Fruit fly (Drosophila melanogaster) whole organism, prepupa: ENCODE data around the gene glob2.

Experiments
- Blimp-1 ChIP-seq: fragments of 200-800 bp; sonication (Bioruptor generic); optimal IDR thresholded peaks from 3 replicates; lab custom pipeline; 2017; ENCODE audit warnings: missing biosample characterization, missing genetic modification characterization, mild to moderate bottlenecking, moderate library complexity, missing genetic modification reagents
- CG11294 ChIP-seq: fragments of 200-800 bp; sonication (Bioruptor generic); IDR thresholded peaks from 2 replicates; pipeline ENCODE4 v1.3.6; 2022; ENCODE audit warnings: missing biosample characterization, missing genetic modification characterization
- CG11762 ChIP-seq: fragments of 200-800 bp; sonication (Bioruptor generic); optimal IDR thresholded peaks from 3 replicates; lab custom pipeline; 2016; ENCODE audit warnings: missing biosample characterization, missing genetic modification characterization; ENCODE audit not compliant: insufficient read depth
- CG11902 ChIP-seq: fragments of 200-800 bp; sonication (Bioruptor generic); optimal IDR thresholded peaks from 3 replicates; lab custom pipeline; 2016; ENCODE audit warnings: missing biosample characterization, missing genetic modification characterization
- CG15336 ChIP-seq: fragments of 200-800 bp; sonication (Bioruptor generic); IDR thresholded peaks from 2 replicates; pipeline ENCODE4 v1.3.6; 2022; ENCODE audit warnings: missing biosample characterization, missing genetic modification characterization
- CG1621 ChIP-seq: fragments of 200-800 bp; sonication (Bioruptor generic); optimal IDR thresholded peaks from 3 replicates; lab custom pipeline; 2018; ENCODE audit warnings: missing biosample characterization, mild to moderate bottlenecking, missing genetic modification characterization
- CG16779 ChIP-seq: fragments of 200-800 bp; sonication (Bioruptor generic); optimal IDR thresholded peaks from 3 replicates; lab custom pipeline; 2017; ENCODE audit warnings: missing biosample characterization, mild to moderate bottlenecking, missing genetic modification characterization
- CG3032 ChIP-seq: fragments of 200-800 bp; optimal IDR thresholded peaks from 2 replicates; lab custom pipeline; 2019; ENCODE audit warnings: missing biosample characterization, mild to moderate bottlenecking, missing genetic modification characterization, moderate library complexity
- CG32006 ChIP-seq: fragments of 200-800 bp; sonication (Bioruptor generic); optimal IDR thresholded peaks from 3 replicates; lab custom pipeline; 2017; ENCODE audit warnings: missing biosample characterization, mild to moderate bottlenecking, missing genetic modification characterization
- CG34406 ChIP-seq: fragments of 200-800 bp; sonication (Bioruptor generic); optimal IDR thresholded peaks from 3 replicates; lab custom pipeline; 2016; ENCODE audit warnings: missing biosample characterization, missing genetic modification characterization
- CG3919 ChIP-seq: fragments of 200-800 bp; sonication (Bioruptor generic); optimal IDR thresholded peaks from 3 replicates; lab custom pipeline; 2016; ENCODE audit warnings: missing biosample characterization, missing genetic modification characterization
- CG6276 ChIP-seq: fragments of 200-800 bp; sonication (Bioruptor generic); optimal IDR thresholded peaks from 2 replicates; lab custom pipeline; 2017; ENCODE audit warnings: missing biosample characterization, mild to moderate bottlenecking, missing genetic modification characterization
- CG6792 ChIP-seq: fragments of 200-800 bp; sonication (Bioruptor generic); optimal IDR thresholded peaks from 3 replicates; lab custom pipeline; 2016; ENCODE audit warnings: missing biosample characterization, missing genetic modification characterization
- CG6854 ChIP-seq: fragments of 200-800 bp; sonication (Bioruptor generic); optimal IDR thresholded peaks from 2 replicates; lab custom pipeline; 2017; ENCODE audit warnings: missing biosample characterization, mild to moderate bottlenecking, missing genetic modification characterization
- CG7368 ChIP-seq: fragments of 200-800 bp; sonication (Bioruptor generic); optimal IDR thresholded peaks from 3 replicates; lab custom pipeline; 2016; ENCODE audit warnings: missing biosample characterization, missing genetic modification characterization
- CG8632 ChIP-seq: fragments of 200-800 bp; sonication (Bioruptor generic); optimal IDR thresholded peaks from 3 replicates; lab custom pipeline; 2016; ENCODE audit warnings: missing biosample characterization, missing genetic modification characterization
- Ets21C ChIP-seq: fragments of 200-800 bp; sonication (Bioruptor generic); optimal IDR thresholded peaks from 3 replicates; lab custom pipeline; 2016; ENCODE audit warnings: missing biosample characterization, missing genetic modification characterization
- Gug ChIP-seq: fragments of 200-800 bp; sonication (Bioruptor generic); IDR thresholded peaks from 2 replicates; pipeline ENCODE4 v1.3.6; 2022; ENCODE audit warnings: missing biosample characterization, missing genetic modification characterization
- Lpt ChIP-seq: fragments of 200-800 bp; sonication (Bioruptor generic); optimal IDR thresholded peaks from 3 replicates; lab custom pipeline; 2016; ENCODE audit warnings: missing biosample characterization, missing genetic modification characterization
- Met ChIP-seq: fragments of 200-800 bp; sonication (Bioruptor generic); optimal IDR thresholded peaks from 3 replicates; lab custom pipeline; 2016; ENCODE audit warnings: missing biosample characterization, missing genetic modification characterization
- OdsH ChIP-seq: fragments of 200-800 bp; sonication (Bioruptor generic); optimal IDR thresholded peaks from 3 replicates; lab custom pipeline; 2016; ENCODE audit warnings: missing biosample characterization, missing genetic modification characterization
- Smox ChIP-seq: fragments of 200-800 bp; sonication (Bioruptor generic); optimal IDR thresholded peaks from 3 replicates; lab custom pipeline; 2016; ENCODE audit warnings: missing biosample characterization, missing genetic modification characterization
- Sox102F ChIP-seq: fragments of 200-800 bp; sonication (Bioruptor generic); optimal IDR thresholded peaks from 2 replicates; lab custom pipeline; 2016; ENCODE audit warnings: missing biosample characterization, mild to moderate bottlenecking, missing genetic modification characterization
- acj6 ChIP-seq: fragments of 200-800 bp; sonication (Bioruptor generic); optimal IDR thresholded peaks from 3 replicates; lab custom pipeline; 2016; ENCODE audit warnings: missing biosample characterization, missing genetic modification characterization
- cyc ChIP-seq: fragments of 200-800 bp; sonication (Bioruptor generic); optimal IDR thresholded peaks from 3 replicates; lab custom pipeline; 2016; ENCODE audit warnings: missing biosample characterization, missing genetic modification characterization
- dsx ChIP-seq: fragments of 200-800 bp; optimal IDR thresholded peaks from 3 replicates; lab custom pipeline; 2019; ENCODE audit warnings: missing biosample characterization, mild to moderate bottlenecking, missing genetic modification characterization, moderate library complexity; ENCODE audit not compliant: poor library complexity, severe bottlenecking
- eg ChIP-seq: fragments of 200-800 bp; sonication (Bioruptor generic); IDR thresholded peaks from 3 replicates; pipeline ENCODE4 v1.3.6; 2022; ENCODE audit warnings: missing biosample characterization, missing genetic modification characterization
- fd59A ChIP-seq: fragments of 200-800 bp; sonication (Bioruptor generic); optimal IDR thresholded peaks from 2 replicates; lab custom pipeline; 2017; ENCODE audit warnings: missing biosample characterization, mild to moderate bottlenecking, missing genetic modification characterization, missing genetic modification reagents
- fkh ChIP-seq: fragments of 200-800 bp; sonication (Bioruptor generic); optimal IDR thresholded peaks from 3 replicates; lab custom pipeline; 2017; ENCODE audit warnings: missing biosample characterization, mild to moderate bottlenecking, missing genetic modification characterization, moderate library complexity
- net ChIP-seq: fragments of 200-800 bp; sonication (Bioruptor generic); optimal IDR thresholded peaks from 3 replicates; lab custom pipeline; 2016; ENCODE audit warnings: missing biosample characterization, missing genetic modification characterization
- salr ChIP-seq, 2 experiments: fragments of 200-800 bp; sonication (Bioruptor generic); optimal IDR thresholded peaks; 3 replicates each; lab custom pipeline; 2016 to 2018; ENCODE audit warnings: missing biosample characterization in 2 of 2, missing genetic modification characterization in 2 of 2, mild to moderate bottlenecking in 1 of 2
- ss ChIP-seq, 2 experiments: fragments of 200-800 bp; sonication (Bioruptor generic); optimal IDR thresholded peaks; 2 replicates in 1 of 2; 3 replicates in 1 of 2; lab custom pipeline; 2017 to 2018; ENCODE audit warnings: mild to moderate bottlenecking in 2 of 2, missing biosample characterization in 2 of 2, missing genetic modification characterization in 2 of 2, moderate library complexity in 1 of 2
- topi ChIP-seq: fragments of 200-800 bp; sonication (Bioruptor generic); optimal IDR thresholded peaks from 3 replicates; lab custom pipeline; 2016; ENCODE audit warnings: missing biosample characterization, missing genetic modification characterization
- vri ChIP-seq: fragments of 200-800 bp; sonication (Bioruptor generic); optimal IDR thresholded peaks from 3 replicates; lab custom pipeline; 2016; ENCODE audit warnings: missing biosample characterization, mild to moderate bottlenecking, missing genetic modification characterization

glob2 gene

DNA sequence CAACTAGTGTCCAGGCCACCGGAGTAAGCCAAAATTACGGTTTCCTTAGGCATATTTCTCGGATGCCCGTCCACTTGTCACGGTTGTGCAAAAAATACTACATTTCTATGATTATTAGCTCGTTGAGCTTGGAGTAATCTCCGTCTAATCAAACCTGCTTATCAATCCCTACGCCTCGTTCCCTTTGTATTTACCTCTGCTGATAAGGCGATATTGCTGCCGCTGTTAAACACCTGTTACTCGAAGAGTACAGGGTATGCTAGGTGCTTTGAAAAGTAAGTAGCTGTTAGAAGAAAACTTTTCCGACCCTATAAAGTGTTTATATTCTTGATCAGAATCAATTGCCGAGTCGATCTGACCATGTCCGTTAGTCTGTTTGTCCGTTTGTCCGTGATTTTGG is 35.6 kb upstream of the glob2 start, which contains the start of gene Ass:
Ass (minus strand) TSS at position 101 of the 400 bp plus-strand sequence.
- no peak for TF ChIP-seq cyc
- TF ChIP-seq, all 60 proteins: peak for 0

DNA sequence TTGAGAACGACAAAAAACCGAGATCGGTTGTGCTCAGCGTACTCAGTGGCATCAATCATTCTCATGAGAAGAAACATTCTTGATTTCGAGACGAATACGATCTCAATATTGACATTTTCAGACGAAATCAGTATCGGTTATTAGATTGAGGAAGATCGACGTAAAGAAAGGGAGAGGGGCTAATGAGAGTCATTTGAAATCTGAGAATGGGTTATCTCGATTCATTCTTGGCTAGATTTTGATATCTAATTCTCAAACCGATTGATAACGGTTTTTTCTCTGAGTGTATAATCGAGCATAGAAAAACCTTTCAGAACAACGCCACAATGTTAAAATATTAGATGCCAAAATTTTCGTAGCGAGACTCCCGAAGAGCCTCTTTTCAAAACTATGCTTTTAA is 32.2 kb upstream of the glob2 start, which contains the start of gene CG31286:
CG31286 (plus strand) TSS at position 301 of the 400 bp plus-strand sequence.
- TF ChIP-seq CG15336, result no peak
- no peak for TF ChIP-seq fd59A (GFP tag; lab: Kevin White, UChicago)
- TF ChIP-seq topi (GFP tag; lab: Kevin White, UChicago), result no peak
- no peak for TF ChIP-seq ss (GFP tag; optimal IDR thresholded peaks at IDR 0.05; lab: Kevin White, UChicago)
- no peak for TF ChIP-seq CG1621 (tag; lab: Kevin White, UChicago)
- TF ChIP-seq Smox, result no peak
- TF ChIP-seq CG6276, result no peak
- no peak for TF ChIP-seq CG11902 (GFP tag; lab: Kevin White, UChicago)
- TF ChIP-seq cyc, result no peak
- no peak for TF ChIP-seq CG7368 (GFP tag; lab: Kevin White, UChicago)
- no peak for TF ChIP-seq CG6854 (GFP tag; lab: Kevin White, UChicago)
- no peak for TF ChIP-seq Ets21C (GFP tag; lab: Kevin White, UChicago)
- TF ChIP-seq CG34406 (GFP tag; lab: Kevin White, UChicago), result no peak
- no peak for TF ChIP-seq Blimp-1 (GFP tag; lab: Kevin White, UChicago)
- no peak for TF ChIP-seq CG8632 (GFP tag; lab: Kevin White, UChicago)
- no peak for TF ChIP-seq Gug (GFP tag; lab: Robert Waterston, UW)
- TF ChIP-seq OdsH, result no peak

DNA sequence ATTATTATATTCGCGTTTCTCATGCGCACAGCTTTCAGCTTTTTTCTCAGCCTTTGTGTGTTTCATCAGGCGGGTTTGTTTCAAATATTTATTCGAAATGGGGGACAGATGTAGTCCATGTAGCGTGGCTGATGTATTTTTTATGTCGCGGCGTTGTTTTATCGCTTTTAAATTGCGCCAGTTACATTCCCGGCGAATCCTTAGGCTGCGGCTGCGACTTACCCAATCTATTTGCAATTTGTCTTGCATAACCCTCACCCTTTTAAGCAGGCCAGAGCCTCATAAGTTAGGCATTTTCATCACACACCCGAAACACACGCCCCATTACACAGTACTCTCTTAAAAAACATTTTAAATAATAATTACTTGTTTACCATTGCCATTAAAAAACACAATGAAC is 21.1 kb upstream of the glob2 start, which contains the start of gene sunz:
sunz (plus strand) TSS at position 301 of the 400 bp plus-strand sequence.
- TF ChIP-seq OdsH (no peak), acj6 (GFP tag; lab: Kevin White, UChicago) (no peak), Sox102F (no peak), CG11294 (no peak), dsx (GFP tag; lab: Kevin White, UChicago) (no peak), CG16779 (tag; lab: Kevin White, UChicago) (no peak), fd59A (GFP tag; lab: Kevin White, UChicago) (no peak), Met (GFP tag; lab: Kevin White, UChicago) (no peak)

DNA sequence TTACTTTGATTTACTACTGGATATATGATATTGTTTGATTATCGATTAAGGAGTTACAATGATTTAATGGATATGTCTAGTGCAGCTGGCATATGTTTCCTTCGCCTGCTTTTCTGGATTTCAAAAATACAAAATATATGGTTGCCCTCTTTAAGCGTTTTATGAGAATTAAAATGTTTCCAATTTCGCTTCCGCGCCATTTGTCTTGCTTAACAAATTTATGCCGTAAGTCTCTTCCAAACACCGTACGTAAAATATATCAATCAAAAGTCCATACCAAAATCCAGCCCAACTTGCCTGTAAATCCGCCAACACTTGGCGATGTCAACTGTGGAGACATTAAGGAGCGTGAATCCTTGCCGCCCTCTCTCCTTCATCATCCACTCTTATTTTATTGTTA is 20.5 kb upstream of the glob2 start, which contains the start of gene CG15177:
CG15177 (minus strand) TSS at position 101 of the 400 bp plus-strand sequence.
- no peak for TF ChIP-seq vri (GFP tag; lab: Kevin White, UChicago)
- no peak for TF ChIP-seq Sox102F
- no peak for TF ChIP-seq CG7368 (GFP tag; lab: Kevin White, UChicago)
- no peak for TF ChIP-seq salr (GFP tag; optimal IDR thresholded peaks at IDR 0.05; lab: Kevin White, UChicago)
- no peak for TF ChIP-seq net
- TF ChIP-seq ss (GFP tag; optimal IDR thresholded peaks at IDR 0.05; lab: Kevin White, UChicago), result no peak
- TF ChIP-seq, all 60 proteins: peak for 0

DNA sequence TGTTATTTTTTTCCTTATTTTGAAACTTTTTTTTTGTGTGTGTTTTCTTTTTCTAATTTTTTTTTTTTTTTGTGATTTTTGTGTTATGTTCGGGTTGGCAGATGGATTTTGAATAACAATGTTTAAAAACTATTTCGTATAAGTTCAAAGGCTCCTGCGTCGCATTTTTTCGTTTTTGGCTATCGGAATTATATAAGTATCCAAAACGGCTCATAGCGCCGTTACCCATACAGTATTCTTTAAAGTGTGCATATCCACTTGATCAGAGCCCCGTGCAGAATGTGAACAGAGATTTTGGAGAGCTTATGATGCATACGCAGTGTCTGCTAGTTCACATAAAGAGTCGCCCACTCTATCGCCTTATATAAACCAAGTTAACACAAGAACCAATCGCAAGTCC is 19.1 kb upstream of the glob2 start, which contains the start of gene sowi:
sowi (minus strand) TSS at position 101 of the 400 bp plus-strand sequence.
- TF ChIP-seq CG34406 (GFP tag; lab: Kevin White, UChicago), result no peak
- TF ChIP-seq CG11902 (GFP tag; lab: Kevin White, UChicago), result no peak
- TF ChIP-seq CG3032, result no peak
- TF ChIP-seq eg (GFP tag; lab: Robert Waterston, UW), result no peak
- TF ChIP-seq CG32006 (GFP tag; lab: Kevin White, UChicago), result no peak
- no peak for TF ChIP-seq CG6792
- TF ChIP-seq acj6 (GFP tag; lab: Kevin White, UChicago), result no peak
- TF ChIP-seq CG1621 (tag; lab: Kevin White, UChicago), result no peak
- no peak for TF ChIP-seq Lpt (GFP tag; lab: Kevin White, UChicago)
- TF ChIP-seq fkh (GFP tag; lab: Kevin White, UChicago), result no peak
- no peak for TF ChIP-seq CG11762 (GFP tag; lab: Kevin White, UChicago)
- TF ChIP-seq salr (GFP tag; optimal IDR thresholded peaks at IDR 0.05; lab: Kevin White, UChicago), result no peak
- no peak for TF ChIP-seq CG3919 (GFP tag; lab: Kevin White, UChicago)
